Worm (Caenorhabditis elegans): Measurements from ENCODE around the gene sod-4.
"Not testable (repeated sequence)": the region's sequence is repeated elsewhere in the genome, so short reads cannot be mapped to it uniquely, and the experiment has no call there.

DNA sequence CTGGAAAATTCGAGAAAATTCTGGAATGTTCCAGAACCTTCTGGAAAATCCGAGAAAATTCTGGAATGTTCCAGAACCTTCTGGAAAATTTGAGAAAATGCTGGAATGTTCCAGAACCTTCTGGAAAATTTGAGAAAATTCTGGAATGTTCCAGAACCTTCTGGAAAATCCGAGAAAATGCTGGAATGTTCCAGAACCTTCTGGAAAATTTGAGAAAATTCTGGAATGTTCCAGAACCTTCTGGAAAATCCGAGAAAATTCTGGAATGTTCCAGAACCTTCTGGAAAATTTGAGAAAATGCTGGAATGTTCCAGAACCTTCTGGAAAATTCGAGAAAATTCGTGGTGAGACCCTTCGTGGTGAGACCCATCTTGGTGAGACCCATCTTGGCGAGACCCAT is 34.0 kb upstream of the sod-4 start:
- TF ChIP-seq efl-1 (GFP tag; optimal IDR thresholded peaks at IDR 0.05); xnd-1 (tag; optimal IDR thresholded peaks at IDR 0.05); ZK185.1 (tag; optimal IDR thresholded peaks at IDR 0.05; ENCODE audit: poor library complexity, severe bottlenecking); nfya-1 (tag; optimal IDR thresholded peaks at IDR 0.05; ENCODE audit: borderline replicate concordance, insufficient read depth); D2030.7 (GFP tag; IDR thresholded peaks at IDR 0.05); gei-17 (GFP tag; optimal IDR thresholded peaks at IDR 0.05); ceh-100 (GFP tag; IDR thresholded peaks at IDR 0.05); B0019.2 (GFP tag; conservative IDR thresholded peaks at IDR 0.05); lin-26 (GFP tag; IDR thresholded peaks at IDR 0.05); F39B2.1 (GFP tag; IDR thresholded peaks at IDR 0.05); hrde-1 (tag; optimal IDR thresholded peaks at IDR 0.05; ENCODE audit: borderline replicate concordance): not testable (repeated sequence)
- peak; percentile 52 for TF ChIP-seq F33H1.4 (GFP tag; IDR thresholded peaks at IDR 0.05)

Data from whole organism, young adult.